Fruit fly (Drosophila melanogaster) whole organism: ENCODE measurements around the gene CecA2.

Source experiments
- CG8478 ChIP-seq: fragments of >200 bp; optimal IDR thresholded peaks from 2 replicates; lab custom pipeline; 2018; ENCODE audit warnings: inconsistent platforms
- EcR ChIP-seq, 2 experiments: fragments of >200 bp; optimal IDR thresholded peaks; 2 replicates each; lab custom pipeline; 2017; ENCODE audit warnings: missing biosample characterization in 2 of 2, missing genetic modification characterization in 2 of 2, missing genetic modification reagents in 2 of 2
- psq ChIP-seq: fragments of >200 bp; optimal IDR thresholded peaks from 2 replicates; lab custom pipeline; 2017

dm6 chr3R:30215020-30215419, 3.1 kb downstream of the CecA2 start:
- TF ChIP-seq psq (lab: Kevin White, UChicago) (no peak), CG8478 (no peak), EcR (GFP tag; optimal IDR thresholded peaks at IDR 0.05; lab: Kevin White, UChicago) (no peak)
